Fruit fly (Drosophila melanogaster): ENCODE measurements around the gene CG8675.

CG8675 gene

DNA sequence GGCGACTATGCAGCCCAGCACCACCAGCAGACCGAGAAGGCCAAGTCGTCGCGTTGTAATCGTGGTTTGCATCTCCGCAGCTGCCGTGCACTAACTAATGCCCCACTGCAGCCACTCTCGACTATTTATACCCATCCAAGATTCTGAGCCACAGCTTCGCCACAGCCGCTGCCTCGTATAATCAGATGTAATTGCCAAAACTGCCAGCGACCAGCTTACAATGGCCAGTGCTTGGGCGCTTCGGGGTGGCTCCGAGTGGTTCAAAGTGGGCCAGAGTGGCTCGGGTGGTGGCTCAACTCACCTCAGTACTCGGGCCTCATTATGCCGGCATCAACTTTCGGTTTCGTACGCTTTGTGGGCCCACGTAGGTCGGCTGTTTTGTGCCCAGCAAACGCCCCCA is 25.6 kb downstream of the CG8675 start, which contains the start of gene CG34327:
CG34327 (minus strand) TSS at position 101 of the 400 bp plus-strand sequence.
- TF ChIP-seq CG17801 (GFP tag; optimal IDR thresholded peaks at IDR 0.05; ENCODE audit: partially characterized antibody), result no peak

DNA sequence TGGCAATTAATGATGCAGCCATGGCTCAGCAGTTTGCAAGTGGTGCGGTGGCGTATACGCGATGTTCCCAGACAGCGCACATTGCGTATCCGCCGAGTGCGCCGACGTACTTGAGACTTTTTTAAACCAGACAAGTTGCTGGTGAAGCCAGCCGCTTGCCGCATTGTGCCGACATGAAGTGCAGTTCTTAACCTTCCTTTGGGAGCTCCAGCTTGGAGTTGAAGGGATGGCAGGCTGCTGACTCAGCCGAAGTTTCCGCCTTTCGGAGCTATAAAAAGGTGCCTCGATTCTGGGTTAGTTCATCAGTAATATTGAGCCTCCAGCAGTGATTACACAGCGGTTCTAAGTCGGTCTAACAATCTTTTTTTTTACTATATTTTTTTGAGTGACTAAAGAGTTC is 28.2 kb downstream of the CG8675 start, which contains the start of gene CG5172:
CG5172 (plus strand) TSS at position 301 of the 400 bp plus-strand sequence.
- TF ChIP-seq CG17801 (GFP tag; optimal IDR thresholded peaks at IDR 0.05; ENCODE audit: partially characterized antibody), result no peak

DNA sequence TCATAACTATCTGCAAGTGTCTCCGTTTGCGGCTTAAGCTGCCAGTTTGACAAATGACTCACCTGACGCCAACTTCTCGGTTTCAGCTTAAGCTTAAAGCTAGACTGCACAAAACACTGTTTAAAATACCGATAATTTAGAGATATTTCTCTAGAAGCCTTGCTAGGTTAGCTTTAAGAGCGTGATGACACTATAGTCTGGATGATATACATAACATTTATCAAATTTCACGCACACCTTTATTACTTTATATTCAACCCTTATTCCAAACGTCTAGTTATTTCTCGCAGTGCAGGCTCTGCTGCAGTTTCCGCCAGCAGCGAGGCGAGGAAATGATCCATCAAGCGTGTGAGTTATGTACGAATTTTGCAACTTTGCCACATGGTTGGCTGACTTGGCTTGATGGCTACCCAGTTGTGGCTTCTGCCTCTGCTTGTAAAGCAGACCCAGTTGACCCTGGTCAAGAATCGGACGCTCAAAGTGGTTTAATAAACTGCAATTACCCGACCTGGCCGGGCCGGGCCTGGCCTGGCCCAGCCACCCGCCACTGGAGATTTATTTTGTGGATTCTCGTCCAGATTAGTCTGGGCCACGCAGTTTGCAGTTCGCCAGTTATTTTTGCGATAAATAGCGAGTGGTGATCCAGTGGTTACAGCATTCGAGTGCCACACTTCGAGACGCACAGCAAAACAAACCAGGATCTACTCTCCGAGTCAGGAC is 30.9 kb downstream of the CG8675 start, which contains the start of gene CG12998:
CG12998 (plus strand) TSS at position 436 of the 720 bp plus-strand sequence.
- no peak for TF ChIP-seq CG17801 (GFP tag; optimal IDR thresholded peaks at IDR 0.05; ENCODE audit: partially characterized antibody)

DNA sequence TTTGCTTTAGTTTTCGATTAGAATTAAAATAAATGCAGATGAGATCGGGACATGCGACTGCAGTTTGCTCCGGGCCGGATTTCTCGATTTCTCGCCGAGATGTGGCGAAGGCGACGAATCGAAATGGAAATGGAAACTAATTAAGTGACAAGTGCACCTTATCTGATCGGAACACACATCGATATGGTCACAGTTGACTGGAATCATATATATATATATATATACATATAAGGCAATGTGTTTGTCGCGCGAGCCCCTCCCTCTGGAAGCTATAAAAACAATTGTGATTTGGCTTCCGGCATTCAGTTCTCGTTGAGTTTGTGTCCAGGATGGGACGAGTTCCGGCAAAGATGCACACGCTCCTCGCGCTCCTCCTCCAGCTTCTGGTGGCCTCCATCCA is 34.3 kb downstream of the CG8675 start, which contains the start of gene CG5162:
CG5162 (plus strand) TSS at position 301 of the 400 bp plus-strand sequence.
- TF ChIP-seq CG17801 (GFP tag; optimal IDR thresholded peaks at IDR 0.05; ENCODE audit: partially characterized antibody), result no peak

DNA sequence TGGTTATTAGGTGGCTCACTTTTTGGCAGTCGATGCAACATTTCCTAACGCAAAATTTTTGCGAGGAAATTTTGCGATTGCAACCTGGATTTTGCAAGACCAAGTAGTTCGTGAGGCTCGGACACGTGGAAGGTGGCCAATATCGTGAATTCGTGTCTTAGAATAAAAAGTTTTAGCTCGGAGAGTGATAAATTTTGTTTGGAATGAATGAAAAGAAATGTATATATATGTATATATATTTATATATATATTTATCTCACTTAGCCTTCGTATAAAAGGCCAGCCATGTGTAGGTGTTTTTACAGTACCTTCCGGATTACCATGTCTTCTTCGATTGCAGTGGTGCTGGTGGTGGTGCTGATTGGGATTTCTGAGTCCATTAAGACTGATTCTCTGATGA is 37.3 kb downstream of the CG8675 start, which contains the start of gene CG18258:
CG18258 (plus strand) TSS at position 301 of the 400 bp plus-strand sequence.
- no peak for TF ChIP-seq CG17801 (GFP tag; optimal IDR thresholded peaks at IDR 0.05; ENCODE audit: partially characterized antibody)

DNA sequence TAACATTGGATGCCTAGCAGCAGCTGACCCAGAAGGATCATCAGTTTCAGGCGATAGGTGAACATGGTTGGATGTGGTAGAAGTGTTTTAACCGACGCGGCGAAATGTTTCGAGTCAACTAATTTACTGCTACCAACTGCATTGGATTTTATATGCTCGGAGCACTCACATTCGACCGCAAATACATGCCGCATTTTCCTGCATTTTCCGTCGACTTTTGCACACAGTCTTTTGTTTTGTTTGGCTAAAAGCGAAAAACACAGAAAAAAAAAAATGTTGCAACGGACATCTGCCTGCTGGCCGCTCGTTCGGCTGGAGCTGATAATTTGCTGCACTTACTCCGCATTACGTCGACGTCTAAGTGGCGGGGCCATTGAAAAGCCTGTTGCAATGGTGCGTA is 39.4 kb downstream of the CG8675 start, which contains the start of gene CG12995:
CG12995 (minus strand) TSS at position 101 of the 400 bp plus-strand sequence.
- no peak for TF ChIP-seq CG17801 (GFP tag; optimal IDR thresholded peaks at IDR 0.05; ENCODE audit: partially characterized antibody)

DNA sequence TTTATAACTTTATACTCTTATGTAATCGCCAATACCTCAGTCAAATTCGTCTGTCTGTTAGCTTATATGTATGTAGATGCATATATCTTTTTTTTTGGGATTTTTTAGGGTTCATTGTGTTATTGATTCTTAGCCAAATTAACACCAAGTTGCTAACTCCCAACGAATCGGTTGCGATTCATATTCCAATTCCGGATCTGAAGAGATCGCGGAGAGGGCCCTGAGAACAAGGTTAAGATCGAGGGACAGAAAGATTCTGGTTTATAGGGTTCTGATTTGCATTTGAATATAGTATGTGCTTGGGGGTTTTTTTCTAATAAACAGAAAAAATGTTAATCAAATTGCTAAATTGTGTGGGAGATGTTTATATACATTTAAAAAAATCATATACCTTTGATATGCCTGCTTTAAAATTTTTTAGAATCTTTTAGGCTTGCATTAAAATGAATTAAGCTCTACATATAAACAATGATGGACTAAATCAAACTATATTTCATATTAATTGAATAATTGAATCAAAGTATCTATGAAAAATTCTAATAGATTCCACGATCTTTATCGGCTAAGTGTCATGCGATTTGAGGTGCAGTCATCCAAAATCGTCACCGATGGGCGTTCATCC is 41.3 kb downstream of the CG8675 start, which contains the start of gene CG32563:
CG32563 (plus strand) TSS at position 572 of the 622 bp plus-strand sequence.
- TF ChIP-seq CG17801 (GFP tag; optimal IDR thresholded peaks at IDR 0.05; ENCODE audit: partially characterized antibody), result no peak

DNA sequence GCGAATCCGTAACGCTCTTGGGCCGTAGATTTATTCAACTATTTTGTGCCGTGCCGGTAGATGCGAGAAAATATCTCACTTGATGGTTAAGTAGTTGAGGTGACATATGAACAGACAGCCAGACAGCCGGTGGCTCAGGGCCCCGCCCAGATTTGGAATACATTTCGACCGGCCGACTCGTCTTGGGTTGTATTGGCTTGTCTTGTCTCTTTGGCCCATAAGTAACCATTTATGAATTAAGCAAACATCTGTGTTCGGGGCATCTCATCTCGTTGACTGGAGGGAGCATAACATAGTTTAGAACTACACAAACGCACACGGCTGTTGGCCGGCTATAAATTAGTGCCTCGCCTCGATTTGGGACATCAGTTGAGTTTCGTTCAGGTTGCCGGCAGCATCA is 43.3 kb downstream of the CG8675 start, which contains the start of gene CG32564:
CG32564 (plus strand) TSS at position 362 of the 400 bp plus-strand sequence.
- TF ChIP-seq CG17801 (GFP tag; optimal IDR thresholded peaks at IDR 0.05; ENCODE audit: partially characterized antibody), result no peak

DNA sequence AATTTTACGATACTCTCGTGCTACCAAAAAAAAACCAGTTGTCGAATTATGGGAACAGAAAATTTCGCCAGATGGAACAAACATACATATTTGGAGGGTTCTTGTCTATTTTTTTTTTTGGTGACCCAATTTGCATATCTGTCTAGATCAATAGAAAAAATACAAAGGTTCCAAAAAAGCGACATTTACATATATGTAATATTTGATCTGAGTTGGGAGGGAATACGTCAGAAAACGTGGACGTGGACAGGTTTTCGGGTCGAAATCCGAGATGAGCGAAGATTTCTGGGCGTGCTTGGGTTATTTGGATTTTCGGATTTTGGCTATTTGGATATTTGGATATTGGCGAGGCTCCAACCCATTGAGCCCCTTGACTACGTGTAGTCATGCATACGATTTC is 44.3 kb downstream of the CG8675 start:
- no peak for TF ChIP-seq CG17801 (GFP tag; optimal IDR thresholded peaks at IDR 0.05; ENCODE audit: partially characterized antibody)

DNA sequence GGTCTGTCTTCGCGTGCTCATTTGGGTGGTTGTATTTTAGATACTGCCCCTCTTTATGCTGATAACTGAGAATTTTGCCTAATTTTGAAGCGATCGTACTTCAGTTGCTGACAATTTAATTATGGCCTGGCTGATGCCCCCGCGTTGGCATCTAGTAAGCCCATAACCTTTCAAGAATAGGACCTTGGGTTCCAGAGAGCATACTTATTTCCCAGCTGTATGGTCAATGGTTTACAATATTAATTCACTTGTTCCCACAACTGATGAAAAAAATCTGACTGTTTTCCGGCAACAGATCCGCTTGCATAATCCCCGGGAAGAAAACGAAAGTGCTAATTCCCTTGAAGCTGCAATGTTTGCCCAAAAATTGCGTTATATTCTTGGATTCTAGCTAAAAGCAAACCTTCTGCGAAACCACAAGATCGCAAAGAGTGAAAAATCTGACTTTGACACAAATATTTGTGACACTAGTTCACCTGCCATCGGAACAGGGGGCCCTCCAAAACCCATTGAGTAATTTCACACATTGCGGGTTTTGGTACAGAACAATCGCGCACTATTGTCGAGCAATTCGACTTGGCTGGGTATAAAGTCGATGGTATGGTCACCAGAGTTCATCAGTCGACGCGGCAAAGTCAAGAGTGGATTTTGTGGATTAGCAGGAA is 46.7 kb downstream of the CG8675 start, which contains the start of the genes TTLL1A and CG5070:
TTLL1A (minus strand) TSS at position 101 of the 665 bp plus-strand sequence.
CG5070 (plus strand) TSS at position 615 of the 665 bp plus-strand sequence.
- no peak for TF ChIP-seq CG17801 (GFP tag; optimal IDR thresholded peaks at IDR 0.05; ENCODE audit: partially characterized antibody)

All from ovary, adult (tissue).